Fruit fly (Drosophila melanogaster): ENCODE results near the gene CG15533.

- TF ChIP-seq CG8478 (optimal IDR thresholded peaks at IDR 0.05) (no peak), CTCF (optimal IDR thresholded peaks at IDR 0.05) (peak; percentile 21 to 58)
Measured at dm6 chr3R:30467062-30467461, 38.4 kb downstream of the CG15533 start.
